Worm (Caenorhabditis elegans) whole organism, mixed stage, embryonic: ENCODE data around the gene F46B6.5.

Experiments used
- mep-1 ChIP-seq: fragments of 150-350 bp; optimal IDR thresholded peaks from 2 replicates; lab custom pipeline; 2017; ENCODE audit warnings: missing biosample characterization, missing genetic modification reagents, missing genetic modification characterization, inconsistent platforms
- nhr-12 ChIP-seq: fragments of 150-350 bp; optimal IDR thresholded peaks from 2 replicates; lab custom pipeline; 2014; ENCODE audit warnings: missing biosample characterization, missing genetic modification characterization

- TF ChIP-seq mep-1 (tag; lab: Kevin White, UChicago), result no peak
- no peak for TF ChIP-seq nhr-12 (tag; lab: Kevin White, UChicago)
Measured at ce11 chrV:9791332-9791731, 8.5 kb upstream of the F46B6.5 start, which contains the start of gene lipl-2.
